Worm (Caenorhabditis elegans): Measurements from ENCODE around the gene nhr-274.

- TF ChIP-seq ama-1 (optimal IDR thresholded peaks at IDR 0.05) (no peak), sma-3 (GFP tag; optimal IDR thresholded peaks at IDR 0.05) (no peak), snpc-4 (tag; optimal IDR thresholded peaks at IDR 0.05) (no peak), unc-55 (GFP tag; optimal IDR thresholded peaks at IDR 0.05) (no peak), nhr-77 (tag; optimal IDR thresholded peaks at IDR 0.05) (no peak)
Measured at ce11 chrIV:1632593-1632992, 12.5 kb downstream of the nhr-274 start.

All from whole organism, L2 larva.